Worm (Caenorhabditis elegans) whole organism, early embryonic: ENCODE results near the gene ZK418.2.

Source experiments
- B0310.2 ChIP-seq: sonication (generic microtip); optimal IDR thresholded peaks from 2 replicates; lab custom pipeline; 2016; ENCODE audit warnings: mild to moderate bottlenecking, missing genetic modification characterization, missing compliant biosample characterization
- F13C5.2 ChIP-seq: sonication (generic microtip); optimal IDR thresholded peaks from 2 replicates; lab custom pipeline; 2017; ENCODE audit warnings: mild to moderate bottlenecking, missing genetic modification characterization, inconsistent platforms, missing compliant biosample characterization
- aly-1 ChIP-seq: sonication (generic microtip); optimal IDR thresholded peaks from 2 replicates; lab custom pipeline; 2016; ENCODE audit warnings: missing genetic modification characterization, missing compliant biosample characterization
- ama-1 ChIP-seq: fragments of 150-350 bp; optimal IDR thresholded peaks from 2 replicates; lab custom pipeline; 2014
- ceh-13 ChIP-seq: fragments of 200-800 bp; sonication (Bioruptor generic); optimal IDR thresholded peaks from 2 replicates; lab custom pipeline; 2018; ENCODE audit warnings: mild to moderate bottlenecking, missing genetic modification characterization, missing compliant biosample characterization
- ceh-36 ChIP-seq: sonication (generic microtip); optimal IDR thresholded peaks from 2 replicates; lab custom pipeline; 2016; ENCODE audit warnings: missing genetic modification characterization, inconsistent platforms, missing compliant biosample characterization
- ets-7 ChIP-seq: sonication (generic microtip); optimal IDR thresholded peaks from 2 replicates; lab custom pipeline; 2016; ENCODE audit warnings: missing genotype, missing genetic modification characterization, missing compliant biosample characterization
- flt-1 ChIP-seq: fragments of 200-800 bp; sonication (Bioruptor generic); IDR thresholded peaks from 2 replicates; pipeline ENCODE4 v1.3.6; 2022; ENCODE audit warnings: missing genetic modification characterization, missing compliant biosample characterization
- hmbx-1 ChIP-seq: sonication (generic microtip); optimal IDR thresholded peaks from 2 replicates; lab custom pipeline; 2016; ENCODE audit warnings: mild to moderate bottlenecking, missing genetic modification characterization, missing compliant biosample characterization
- hmg-4 ChIP-seq: fragments of 200-800 bp; sonication (Bioruptor generic); optimal IDR thresholded peaks from 2 replicates; lab custom pipeline; 2018; ENCODE audit warnings: mild to moderate bottlenecking, missing genetic modification characterization, missing compliant biosample characterization
- hnd-1 ChIP-seq: sonication (generic microtip); optimal IDR thresholded peaks from 2 replicates; lab custom pipeline; 2016; ENCODE audit warnings: missing genetic modification characterization, missing compliant biosample characterization
- scrt-1 ChIP-seq: fragments of 200-800 bp; sonication (Bioruptor generic); IDR thresholded peaks from 2 replicates; pipeline ENCODE4 v1.3.6; 2022; ENCODE audit warnings: missing genetic modification characterization, missing compliant biosample characterization
- sea-1 ChIP-seq: fragments of 200-800 bp; sonication (Bioruptor generic); conservative IDR thresholded peaks from 2 replicates; pipeline ENCODE4 v1.3.6; 2022; ENCODE audit warnings: missing genetic modification characterization, missing compliant biosample characterization

DNA sequence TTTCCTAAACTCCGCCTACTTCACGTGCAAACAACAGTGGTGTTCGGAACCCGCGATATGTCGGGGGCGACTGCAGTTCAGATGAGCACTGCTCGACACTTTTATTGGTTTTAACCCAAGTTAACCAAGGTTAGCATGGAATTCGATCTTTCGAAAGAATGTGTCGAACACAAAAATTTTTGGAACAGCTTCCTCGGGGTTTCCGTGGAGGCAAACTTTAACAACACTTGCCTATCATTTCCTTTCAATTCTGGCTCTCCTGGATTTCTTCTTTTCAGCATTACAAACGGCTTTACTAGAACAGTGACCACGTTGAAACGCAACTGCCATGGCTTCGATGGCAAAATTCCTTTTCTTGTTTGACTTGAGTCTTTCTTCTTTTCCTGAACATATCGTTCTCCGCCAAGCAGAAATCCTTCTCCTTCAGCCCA lies 50.2 kb downstream of the ZK418.2 start:
- TF ChIP-seq sea-1 (GFP tag; lab: Robert Waterston, UW), result no peak
- TF ChIP-seq ama-1 (lab: Kevin White, UChicago), result peak; percentile 94
- TF ChIP-seq ceh-36 (tag; lab: Kevin White, UChicago), result no peak
- TF ChIP-seq scrt-1 (GFP tag; lab: Robert Waterston, UW), result no peak
- TF ChIP-seq hnd-1 (tag; lab: Kevin White, UChicago), result no peak
- no peak for TF ChIP-seq F13C5.2 (tag; lab: Kevin White, UChicago)
- no peak for TF ChIP-seq B0310.2 (tag; lab: Kevin White, UChicago)
- TF ChIP-seq hmbx-1 (tag; lab: Kevin White, UChicago), result no peak
- TF ChIP-seq ets-7, result no peak
- no peak for TF ChIP-seq aly-1 (tag; lab: Kevin White, UChicago)
- no peak for TF ChIP-seq ceh-13 (GFP tag; lab: Kevin White, UChicago)
- no peak for TF ChIP-seq flt-1 (GFP tag; lab: Robert Waterston, UW)
- peak; percentile 8 for TF ChIP-seq hmg-4
